Worm (Caenorhabditis elegans): Measurements from ENCODE around the gene F28A10.1.

DNA sequence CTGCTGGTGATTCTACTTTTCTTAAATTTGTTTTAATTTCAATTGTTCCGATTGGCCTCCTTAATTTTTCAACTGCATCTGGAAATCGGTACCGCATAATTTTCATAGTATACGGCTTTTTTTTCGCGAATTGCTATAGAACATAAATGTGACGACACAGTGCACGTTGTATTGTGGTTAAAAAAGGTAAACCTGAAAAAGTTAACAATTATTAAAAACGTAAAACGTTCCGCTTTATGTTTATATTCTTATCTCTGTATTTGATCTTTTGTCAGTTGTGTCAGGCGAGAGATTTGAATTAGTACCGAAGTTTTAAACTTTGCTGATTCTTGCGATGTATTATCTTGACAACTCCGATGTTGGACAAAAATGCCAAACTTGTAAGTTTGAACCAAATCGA lies 35.9 kb downstream of the F28A10.1 start, which contains the start of gene Y46B2A.4:
- no peak for TF ChIP-seq fos-1 (tag; optimal IDR thresholded peaks at IDR 0.05)
- no peak for TF ChIP-seq mdl-1 (tag; optimal IDR thresholded peaks at IDR 0.05)
